Fruit fly (Drosophila melanogaster) whole organism, embryonic: Measurements from ENCODE around the gene CG14866.
A peak's percentile ranks its signal among the peaks of the same experiment; 100 is the strongest.

Experiments used
- ATbp ChIP-seq: fragments of 200-800 bp; sonication (Bioruptor generic); optimal IDR thresholded peaks from 2 replicates; lab custom pipeline; 2017; ENCODE audit warnings: missing biosample characterization, mild to moderate bottlenecking, missing genetic modification characterization, missing genetic modification reagents
- CG10543 ChIP-seq: fragments of 200-800 bp; sonication (Bioruptor generic); optimal IDR thresholded peaks from 3 replicates; lab custom pipeline; 2017; ENCODE audit warnings: missing biosample characterization, mild to moderate bottlenecking, missing genetic modification characterization, moderate library complexity
- CG12155 ChIP-seq: fragments of 200-800 bp; sonication (Bioruptor generic); optimal IDR thresholded peaks from 3 replicates; lab custom pipeline; 2016; ENCODE audit warnings: missing biosample characterization, missing genetic modification characterization
- CG12219 ChIP-seq: fragments of 200-800 bp; sonication (Bioruptor generic); optimal IDR thresholded peaks from 3 replicates; lab custom pipeline; 2018; ENCODE audit warnings: missing biosample characterization, mild to moderate bottlenecking, missing genetic modification characterization
- CG12769 ChIP-seq: fragments of 200-800 bp; sonication (Bioruptor generic); optimal IDR thresholded peaks from 2 replicates; lab custom pipeline; 2019; ENCODE audit warnings: missing biosample characterization, mild to moderate bottlenecking, missing genetic modification characterization, moderate library complexity
- CG13894 ChIP-seq: fragments of 200-800 bp; sonication (Bioruptor generic); optimal IDR thresholded peaks from 3 replicates; lab custom pipeline; 2018; ENCODE audit warnings: missing biosample characterization, mild to moderate bottlenecking, missing genetic modification characterization, moderate library complexity
- CG17829 ChIP-seq: fragments of 200-800 bp; optimal IDR thresholded peaks from 2 replicates; lab custom pipeline; 2019; ENCODE audit warnings: missing biosample characterization, mild to moderate bottlenecking, missing genetic modification characterization, moderate library complexity
- CG1832 ChIP-seq: fragments of 200-800 bp; sonication (Bioruptor generic); optimal IDR thresholded peaks from 2 replicates; lab custom pipeline; 2017; ENCODE audit warnings: missing biosample characterization, mild to moderate bottlenecking, missing genetic modification characterization, inconsistent platforms
- CG18599 ChIP-seq: fragments of 200-800 bp; sonication (Bioruptor generic); optimal IDR thresholded peaks from 3 replicates; lab custom pipeline; 2017; ENCODE audit warnings: missing biosample characterization, missing genetic modification characterization, mild to moderate bottlenecking, moderate library complexity, missing genetic modification reagents
- CG2889 ChIP-seq: fragments of 200-800 bp; sonication (Bioruptor generic); IDR thresholded peaks from 3 replicates; pipeline ENCODE4 v1.3.6; 2022; ENCODE audit warnings: missing biosample characterization, missing genetic modification characterization
- CG3281 ChIP-seq: fragments of 200-800 bp; sonication (Bioruptor generic); optimal IDR thresholded peaks from 3 replicates; lab custom pipeline; 2017; ENCODE audit warnings: missing biosample characterization, mild to moderate bottlenecking, missing genetic modification characterization
- CG33557 ChIP-seq: fragments of 200-800 bp; sonication (Bioruptor generic); optimal IDR thresholded peaks from 2 replicates; lab custom pipeline; 2019; ENCODE audit warnings: missing biosample characterization, mild to moderate bottlenecking, missing genetic modification characterization, moderate library complexity
- CG34376 ChIP-seq: fragments of 200-800 bp; sonication (Bioruptor generic); optimal IDR thresholded peaks from 2 replicates; lab custom pipeline; 2018; ENCODE audit warnings: missing biosample characterization, mild to moderate bottlenecking, missing genetic modification characterization
- CG6765 ChIP-seq: fragments of 200-800 bp; sonication (Bioruptor generic); optimal IDR thresholded peaks from 3 replicates; lab custom pipeline; 2017; ENCODE audit warnings: missing biosample characterization, mild to moderate bottlenecking, missing genetic modification characterization
- CG7745 ChIP-seq: fragments of 200-800 bp; sonication (Bioruptor generic); optimal IDR thresholded peaks from 2 replicates; lab custom pipeline; 2018; ENCODE audit warnings: missing biosample characterization, mild to moderate bottlenecking, missing genetic modification characterization, moderate library complexity
- CG8478 ChIP-seq: fragments of >200 bp; optimal IDR thresholded peaks from 2 replicates; lab custom pipeline; 2018
- CG8924 ChIP-seq: fragments of 200-800 bp; optimal IDR thresholded peaks from 3 replicates; lab custom pipeline; 2019; ENCODE audit warnings: missing biosample characterization, mild to moderate bottlenecking, missing genetic modification characterization, moderate library complexity
- Dfd ChIP-seq, 2 experiments: fragments of >200 bp; optimal IDR thresholded peaks; 2 replicates each; lab custom pipeline; 2017; ENCODE audit warnings: missing biosample characterization in 2 of 2, missing genetic modification characterization in 2 of 2
- Hr78 ChIP-seq, 2 experiments: fragments of 200-800 bp in 1 of 2; fragments of >200 bp in 1 of 2; sonication (Bioruptor generic) in 1 of 2; optimal IDR thresholded peaks; 2 replicates each; lab custom pipeline; 2017 to 2019; ENCODE audit warnings: missing biosample characterization in 2 of 2, missing genetic modification characterization in 2 of 2, mild to moderate bottlenecking in 1 of 2, moderate library complexity in 1 of 2
- Jarid2 ChIP-seq: fragments of 200-800 bp; sonication (Bioruptor generic); optimal IDR thresholded peaks from 3 replicates; lab custom pipeline; 2017; ENCODE audit warnings: mild to moderate bottlenecking, missing biosample characterization, missing genetic modification reagents, missing genetic modification characterization
- MESR4 ChIP-seq: fragments of 200-800 bp; sonication (Bioruptor generic); optimal IDR thresholded peaks from 2 replicates; lab custom pipeline; 2018; ENCODE audit warnings: missing biosample characterization, mild to moderate bottlenecking, missing genetic modification characterization, moderate library complexity
- Med ChIP-seq: fragments of 200-800 bp; sonication (Bioruptor generic); peaks from one replicate; lab custom pipeline; 2016; ENCODE audit warnings: missing biosample characterization, missing genetic modification characterization, mild to moderate bottlenecking, inconsistent platforms, moderate library complexity
- NFAT ChIP-seq: fragments of 200-800 bp; sonication (Bioruptor generic); IDR thresholded peaks from 2 replicates; pipeline ENCODE4 v1.3.6; 2022; ENCODE audit warnings: missing biosample characterization, missing genetic modification characterization
- Sin3A ChIP-seq: fragments of >200 bp; optimal IDR thresholded peaks from 2 replicates; lab custom pipeline; 2018
- Trl ChIP-seq, 3 experiments: fragments of >200 bp in 2 of 3; fragments of 200-800 bp in 1 of 3; sonication (Bioruptor generic) in 1 of 3; optimal IDR thresholded peaks; 2 replicates in 1 of 3; 3 replicates in 2 of 3; lab custom pipeline; 2016 to 2017; ENCODE audit warnings: missing biosample characterization in 1 of 3, missing genetic modification characterization in 1 of 3
- YL-1 ChIP-seq: fragments of 200-800 bp; sonication (Bioruptor generic); optimal IDR thresholded peaks from 3 replicates; lab custom pipeline; 2017; ENCODE audit warnings: missing biosample characterization, mild to moderate bottlenecking, missing genetic modification characterization
- bowl ChIP-seq: fragments of 200-800 bp; sonication (Bioruptor generic); IDR thresholded peaks from 2 replicates; pipeline ENCODE4 v1.3.6; 2022; ENCODE audit warnings: missing biosample characterization, missing genetic modification characterization
- cg ChIP-seq: fragments of 200-800 bp; sonication (Bioruptor generic); optimal IDR thresholded peaks from 3 replicates; lab custom pipeline; 2019; ENCODE audit warnings: missing biosample characterization, mild to moderate bottlenecking, missing genetic modification characterization, moderate library complexity
- dpn ChIP-seq, 2 experiments: fragments of 200-800 bp; sonication (Bioruptor generic); optimal IDR thresholded peaks; 3 replicates each; lab custom pipeline; 2016; ENCODE audit warnings: missing biosample characterization in 2 of 2, missing genetic modification characterization in 2 of 2
- ewg ChIP-seq: fragments of 200-800 bp; sonication (Bioruptor generic); optimal IDR thresholded peaks from 3 replicates; lab custom pipeline; 2017; ENCODE audit warnings: mild to moderate bottlenecking, missing biosample characterization, missing genetic modification reagents, missing genetic modification characterization
- exex ChIP-seq: fragments of 200-800 bp; sonication (Bioruptor generic); optimal IDR thresholded peaks from 4 replicates; lab custom pipeline; 2018; ENCODE audit warnings: missing biosample characterization, mild to moderate bottlenecking, missing genetic modification characterization, moderate library complexity
- insv ChIP-seq, 2 experiments: fragments of 200-800 bp; sonication (Bioruptor generic); optimal IDR thresholded peaks; 3 replicates each; lab custom pipeline; 2016 to 2018; ENCODE audit warnings: missing biosample characterization in 2 of 2, missing genetic modification characterization in 2 of 2
- kah ChIP-seq: fragments of 200-800 bp; sonication (Bioruptor generic); optimal IDR thresholded peaks from 2 replicates; lab custom pipeline; 2018; ENCODE audit warnings: missing biosample characterization, mild to moderate bottlenecking, missing genetic modification characterization
- lab ChIP-seq: fragments of 200-800 bp; sonication (Bioruptor generic); optimal IDR thresholded peaks from 3 replicates; lab custom pipeline; 2017; ENCODE audit warnings: missing biosample characterization, missing genetic modification characterization, mild to moderate bottlenecking, moderate library complexity, missing genetic modification reagents
- mirr ChIP-seq: fragments of 200-800 bp; sonication (Bioruptor generic); optimal IDR thresholded peaks from 3 replicates; lab custom pipeline; 2018; ENCODE audit warnings: missing biosample characterization, mild to moderate bottlenecking, missing genetic modification characterization
- nmo ChIP-seq: fragments of 200-800 bp; sonication (Bioruptor generic); optimal IDR thresholded peaks from 2 replicates; lab custom pipeline; 2018; ENCODE audit warnings: missing biosample characterization, mild to moderate bottlenecking, missing genetic modification characterization, moderate library complexity
- nom ChIP-seq: fragments of 200-800 bp; sonication (Bioruptor generic); optimal IDR thresholded peaks from 2 replicates; lab custom pipeline; 2017; ENCODE audit warnings: missing biosample characterization, missing genetic modification characterization, mild to moderate bottlenecking, moderate library complexity, missing genetic modification reagents
- p53 ChIP-seq: fragments of 200-800 bp; sonication (Bioruptor generic); optimal IDR thresholded peaks from 2 replicates; lab custom pipeline; 2016; ENCODE audit warnings: missing biosample characterization, missing genetic modification characterization
- pzg ChIP-seq: fragments of 200-800 bp; sonication (Bioruptor generic); optimal IDR thresholded peaks from 3 replicates; lab custom pipeline; 2018; ENCODE audit warnings: missing biosample characterization, mild to moderate bottlenecking, missing genetic modification characterization, moderate library complexity
- sd ChIP-seq: fragments of 200-800 bp; sonication (Bioruptor generic); optimal IDR thresholded peaks from 3 replicates; lab custom pipeline; 2018; ENCODE audit warnings: missing biosample characterization, mild to moderate bottlenecking, missing genetic modification characterization, moderate library complexity
- sens ChIP-seq: fragments of 200-800 bp; sonication (Bioruptor generic); peaks from one replicate; lab custom pipeline; 2016; ENCODE audit warnings: missing biosample characterization, missing genetic modification characterization
- sima ChIP-seq: fragments of 200-800 bp; sonication (Bioruptor generic); optimal IDR thresholded peaks from 2 replicates; lab custom pipeline; 2016; ENCODE audit warnings: missing biosample characterization, missing genetic modification characterization
- sug ChIP-seq: fragments of 200-800 bp; optimal IDR thresholded peaks from 2 replicates; lab custom pipeline; 2019; ENCODE audit warnings: missing biosample characterization, mild to moderate bottlenecking, missing genetic modification characterization, moderate library complexity
- tio ChIP-seq: fragments of 200-800 bp; sonication (Bioruptor generic); optimal IDR thresholded peaks from 2 replicates; lab custom pipeline; 2017; ENCODE audit warnings: missing biosample characterization, missing genetic modification characterization, inconsistent platforms
- unpg ChIP-seq: fragments of 200-800 bp; sonication (Bioruptor generic); optimal IDR thresholded peaks from 3 replicates; lab custom pipeline; 2018; ENCODE audit warnings: missing biosample characterization, mild to moderate bottlenecking, missing genetic modification characterization, moderate library complexity
- zen ChIP-seq: fragments of 200-800 bp; sonication (Bioruptor generic); optimal IDR thresholded peaks from 3 replicates; lab custom pipeline; 2018; ENCODE audit warnings: missing biosample characterization, mild to moderate bottlenecking, missing genetic modification characterization, moderate library complexity

Gene CG14866

dm6 chr3R:15289828-15290641 is 26.2 kb upstream of the CG14866 start (continued):
- TF ChIP-seq Med (GFP tag; lab: Kevin White, UChicago) (peak; percentile 85), p53 (GFP tag; lab: Kevin White, UChicago) (no peak), CG6765 (peak; percentile 31), unpg (GFP tag; lab: Kevin White, UChicago) (no peak), ATbp (no peak), tio (GFP tag; lab: Kevin White, UChicago) (no peak), bowl (GFP tag; lab: Robert Waterston, UW) (no peak), zen (tag; lab: Kevin White, UChicago) (peak; percentile 58), nom (GFP tag; lab: Kevin White, UChicago) (peak; percentile 12), Hr78 (GFP tag; optimal IDR thresholded peaks at IDR 0.05; lab: Kevin White, UChicago) (no peak), nmo (GFP tag; lab: Kevin White, UChicago) (no peak), sens (GFP tag; lab: Kevin White, UChicago) (peak; percentile 74), Dfd (GFP tag; optimal IDR thresholded peaks at IDR 0.05; lab: Kevin White, UChicago) (no peak), kah (peak; percentile 78), sug (tag; lab: Kevin White, UChicago) (peak; percentile 19), NFAT (GFP tag; lab: Robert Waterston, UW) (no peak), CG12219 (GFP tag; lab: Kevin White, UChicago) (no peak)
- TF ChIP-seq, all 482 proteins: peak for 17

DNA sequence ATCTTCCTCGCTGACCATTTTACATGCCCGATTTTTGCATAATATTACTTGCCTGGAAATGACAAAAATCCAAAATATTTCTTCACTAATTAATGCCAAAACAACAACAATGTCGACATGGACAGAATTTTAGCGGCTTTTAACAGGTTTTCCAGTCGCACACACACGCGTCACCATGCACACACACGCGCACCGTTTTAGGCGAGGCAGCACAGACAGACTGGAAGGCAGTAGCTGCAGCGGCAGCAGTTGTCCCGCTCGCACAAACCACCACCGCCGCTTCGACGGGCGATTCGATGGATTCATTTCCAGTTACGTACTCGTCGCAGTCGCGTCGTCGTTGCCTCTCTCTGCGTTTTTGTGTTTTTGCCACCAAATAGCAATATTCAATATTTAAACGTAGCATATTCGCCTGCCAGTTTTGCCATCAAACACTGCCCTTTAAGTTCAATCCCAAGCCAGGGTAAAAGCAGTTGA is 25.6 kb upstream of the CG14866 start, which contains the start of gene CG45218:
TSS of gene CG45218 (minus strand) at position 158 of the 477 bp plus-strand sequence.
- TF ChIP-seq sima (GFP tag; lab: Kevin White, UChicago) (no peak), CG1832 (GFP tag; lab: Kevin White, UChicago) (peak; percentile 90), CG12769 (tag; lab: Kevin White, UChicago) (peak; percentile 51), CG10543 (GFP tag; lab: Kevin White, UChicago) (peak; percentile 39), Med (GFP tag; lab: Kevin White, UChicago) (peak; percentile 47), CG17829 (tag; lab: Kevin White, UChicago) (peak; percentile 15), CG7745 (tag; lab: Kevin White, UChicago) (peak; percentile 18), cg (GFP tag; lab: Kevin White, UChicago) (peak; percentile 95), sug (tag; lab: Kevin White, UChicago) (peak; percentile 4), exex (tag; lab: Kevin White, UChicago) (peak; percentile 92), sd (tag; lab: Kevin White, UChicago) (peak; percentile 98), pzg (GFP tag; lab: Kevin White, UChicago) (peak; percentile 2), lab (GFP tag; lab: Kevin White, UChicago) (peak; percentile 39), CG3281 (GFP tag; lab: Kevin White, UChicago) (peak; percentile 4), CG2889 (GFP tag; lab: Robert Waterston, UW) (no peak), CG34376 (no peak), dpn (GFP tag; optimal IDR thresholded peaks at IDR 0.05; lab: Kevin White, UChicago) (no peak), insv (GFP tag; optimal IDR thresholded peaks at IDR 0.05; lab: Kevin White, UChicago) (peak in 1 of 2 experiments; percentile 24), ewg (GFP tag; lab: Kevin White, UChicago) (peak; percentile 28), YL-1 (GFP tag; lab: Kevin White, UChicago) (peak; percentile 19), CG8924 (tag; lab: Kevin White, UChicago) (peak; percentile 42), Sin3A (no peak), mirr (GFP tag; lab: Kevin White, UChicago) (peak; percentile 62), Jarid2 (GFP tag; lab: Kevin White, UChicago) (peak; percentile 54), sens (GFP tag; lab: Kevin White, UChicago) (peak; percentile 68), MESR4 (GFP tag; lab: Kevin White, UChicago) (peak; percentile 25), CG13894 (tag; lab: Kevin White, UChicago) (peak; percentile 32), CG18599 (GFP tag; lab: Kevin White, UChicago) (peak; percentile 54), Trl (optimal IDR thresholded peaks at IDR 0.05; lab: Kevin White, UChicago) (peak in 1 of 2 experiments; percentile 14), Trl (GFP tag; optimal IDR thresholded peaks at IDR 0.05; lab: Kevin White, UChicago) (no peak), CG33557 (no peak), CG8478 (lab: Kevin White, UChicago) (peak; percentile 64), CG12155 (GFP tag; lab: Kevin White, UChicago) (peak; percentile 71)
